Fruit fly (Drosophila melanogaster) whole organism, adult: ENCODE results near the gene mRNA-cap.

Experiments
- CG11617 ChIP-seq: fragments of 200-800 bp; sonication (Bioruptor generic); optimal IDR thresholded peaks from 2 replicates; lab custom pipeline; 2017; ENCODE audit warnings: mild to moderate bottlenecking, missing biosample characterization, missing genetic modification reagents, missing genetic modification characterization
- CG12768 ChIP-seq: fragments of 200-800 bp; sonication (Bioruptor generic); optimal IDR thresholded peaks from 2 replicates; lab custom pipeline; 2017; ENCODE audit warnings: missing biosample characterization, missing genetic modification characterization, mild to moderate bottlenecking, moderate library complexity, missing genetic modification reagents
- CG14711 ChIP-seq: fragments of 200-800 bp; sonication (Bioruptor generic); optimal IDR thresholded peaks from 2 replicates; lab custom pipeline; 2018; ENCODE audit warnings: missing biosample characterization, mild to moderate bottlenecking, missing genetic modification characterization, moderate library complexity
- CG1620 ChIP-seq: fragments of 200-800 bp; sonication (Bioruptor generic); optimal IDR thresholded peaks from 2 replicates; lab custom pipeline; 2016; ENCODE audit warnings: missing biosample characterization, missing genetic modification characterization
- CG33017 ChIP-seq: fragments of 200-800 bp; sonication (Bioruptor generic); optimal IDR thresholded peaks from 2 replicates; lab custom pipeline; 2018; ENCODE audit warnings: missing biosample characterization, mild to moderate bottlenecking, missing genetic modification characterization, moderate library complexity
- CG5204 ChIP-seq: fragments of 200-800 bp; sonication (Bioruptor generic); optimal IDR thresholded peaks from 2 replicates; lab custom pipeline; 2016; ENCODE audit warnings: missing biosample characterization, missing genetic modification characterization
- CG7045 ChIP-seq: fragments of 200-800 bp; sonication (Bioruptor generic); optimal IDR thresholded peaks from 2 replicates; lab custom pipeline; 2017; ENCODE audit warnings: missing biosample characterization, mild to moderate bottlenecking, missing genetic modification characterization
- CG7101 ChIP-seq: fragments of 200-800 bp; sonication (Bioruptor generic); optimal IDR thresholded peaks from 2 replicates; lab custom pipeline; 2018; ENCODE audit warnings: missing biosample characterization, mild to moderate bottlenecking, missing genetic modification characterization, moderate library complexity
- Clk ChIP-seq: fragments of 200-800 bp; sonication (Bioruptor generic); optimal IDR thresholded peaks from 2 replicates; lab custom pipeline; 2017; ENCODE audit warnings: missing biosample characterization, missing genetic modification characterization
- Crg-1 ChIP-seq: fragments of 200-800 bp; sonication (Bioruptor generic); optimal IDR thresholded peaks from 2 replicates; lab custom pipeline; 2016; ENCODE audit warnings: missing biosample characterization, missing genetic modification characterization
- Hr96 ChIP-seq: fragments of 200-800 bp; sonication (Bioruptor generic); optimal IDR thresholded peaks from 2 replicates; lab custom pipeline; 2016; ENCODE audit warnings: missing biosample characterization, missing genetic modification characterization
- Mnt ChIP-seq: fragments of 200-800 bp; sonication (Bioruptor generic); optimal IDR thresholded peaks from 2 replicates; lab custom pipeline; 2016; ENCODE audit warnings: missing biosample characterization, mild to moderate bottlenecking, missing genetic modification characterization
- bab1 ChIP-seq: fragments of 200-800 bp; sonication (Bioruptor generic); optimal IDR thresholded peaks from 3 replicates; lab custom pipeline; 2019; ENCODE audit warnings: missing biosample characterization, mild to moderate bottlenecking, missing genetic modification characterization, moderate library complexity
- cic ChIP-seq: fragments of 200-800 bp; sonication (Bioruptor generic); optimal IDR thresholded peaks from 2 replicates; lab custom pipeline; 2017; ENCODE audit warnings: missing biosample characterization, mild to moderate bottlenecking, missing genetic modification characterization, moderate library complexity
- cnc ChIP-seq, 2 experiments: fragments of >200 bp; optimal IDR thresholded peaks; 2 replicates each; lab custom pipeline; 2017
- kay ChIP-seq: fragments of 200-800 bp; sonication (Bioruptor generic); peaks from one replicate; lab custom pipeline; 2016; ENCODE audit warnings: missing biosample characterization, missing genetic modification characterization, borderline replicate concordance
- ovo ChIP-seq: fragments of 200-800 bp; sonication (Bioruptor generic); optimal IDR thresholded peaks from 2 replicates; lab custom pipeline; 2016; ENCODE audit warnings: missing biosample characterization, missing genetic modification characterization
- pad ChIP-seq: fragments of 200-800 bp; sonication (Bioruptor generic); optimal IDR thresholded peaks from 3 replicates; lab custom pipeline; 2017; ENCODE audit warnings: missing biosample characterization, missing genetic modification characterization, mild to moderate bottlenecking, moderate library complexity, missing genetic modification reagents
- tj ChIP-seq: fragments of 200-800 bp; sonication (Bioruptor generic); optimal IDR thresholded peaks from 3 replicates; lab custom pipeline; 2017; ENCODE audit warnings: missing biosample characterization, mild to moderate bottlenecking, missing genetic modification characterization, moderate library complexity
- toe ChIP-seq: fragments of 200-800 bp; sonication (Bioruptor generic); optimal IDR thresholded peaks from 2 replicates; lab custom pipeline; 2016; ENCODE audit warnings: missing biosample characterization, missing genetic modification characterization

mRNA-cap gene

DNA sequence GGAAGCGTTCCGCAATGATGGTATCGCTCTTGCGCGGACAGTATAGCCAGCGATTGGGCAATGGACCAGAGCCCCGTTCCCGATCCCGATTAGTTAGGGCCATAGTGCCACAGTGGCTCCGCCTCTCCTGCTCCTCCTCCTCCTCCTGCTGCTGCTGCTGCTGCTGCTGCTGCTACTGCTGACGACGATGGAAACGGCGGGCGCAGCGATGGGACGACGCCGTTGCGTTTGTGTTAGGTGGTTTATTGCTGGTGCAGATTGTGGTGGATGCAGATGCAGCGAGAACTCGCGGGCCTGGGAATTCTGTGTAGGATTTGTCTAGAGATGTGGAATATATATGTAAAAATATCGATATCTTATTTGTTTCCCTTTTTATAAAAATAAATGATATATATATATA, at the start of gene mRNA-cap:
TSS of gene mRNA-cap (minus strand) at position 344 of the 400 bp plus-strand sequence.
- TF ChIP-seq Mnt: no peak
- no peak for TF ChIP-seq CG7045 (GFP tag; lab: Kevin White, UChicago)
- no peak for TF ChIP-seq tj
- TF ChIP-seq pad (GFP tag; lab: Kevin White, UChicago): no peak
- no peak for TF ChIP-seq CG7101 (tag; lab: Kevin White, UChicago)

dm6 chrX:14289293-14289692, 46.7 kb upstream of the mRNA-cap start, which contains the start of gene CG9400:
CG9400 (minus strand) TSS chrX:14289393.
- TF ChIP-seq kay (GFP tag; lab: Kevin White, UChicago) (no peak), CG5204 (GFP tag; lab: Kevin White, UChicago) (no peak), pad (GFP tag; lab: Kevin White, UChicago) (no peak), cic (GFP tag; lab: Kevin White, UChicago) (no peak), CG11617 (GFP tag; lab: Kevin White, UChicago) (no peak), bab1 (GFP tag; lab: Kevin White, UChicago) (no peak), Crg-1 (no peak), CG33017 (tag; lab: Kevin White, UChicago) (no peak), Hr96 (no peak), CG14711 (tag; lab: Kevin White, UChicago) (no peak), CG7101 (tag; lab: Kevin White, UChicago) (no peak), cnc (optimal IDR thresholded peaks at IDR 0.05; lab: Kevin White, UChicago) (no peak), CG12768 (GFP tag; lab: Kevin White, UChicago) (no peak), ovo (GFP tag; lab: Kevin White, UChicago) (no peak), CG1620 (no peak), Mnt (no peak)

DNA sequence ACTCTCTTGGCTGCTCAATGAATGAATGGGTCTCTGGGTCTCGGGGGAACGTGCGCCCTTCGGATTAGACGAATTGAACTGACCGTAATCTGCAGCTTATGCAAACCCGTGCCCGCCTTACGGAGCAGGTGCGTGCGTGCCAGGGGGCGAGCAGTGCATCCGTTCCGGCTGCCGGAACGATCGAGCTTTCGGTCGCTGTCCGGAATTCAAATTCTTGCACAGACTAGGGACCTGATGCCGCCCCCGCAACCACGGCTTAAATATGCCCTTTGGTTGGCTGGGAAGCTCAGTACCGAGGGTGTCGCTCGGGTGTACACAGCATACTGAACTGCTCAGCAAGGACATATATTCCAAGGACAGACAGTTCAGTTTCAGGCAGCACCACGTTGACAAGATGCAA, 34.8 kb upstream of the mRNA-cap start, which contains the start of gene Muc12Ea:
TSS of gene Muc12Ea (plus strand) at position 301 of the 400 bp plus-strand sequence.
- no peak for TF ChIP-seq CG11617 (GFP tag; lab: Kevin White, UChicago)
- no peak for TF ChIP-seq kay (GFP tag; lab: Kevin White, UChicago)
- no peak for TF ChIP-seq Hr96
- no peak for TF ChIP-seq CG1620
- TF ChIP-seq Mnt: no peak
- no peak for TF ChIP-seq CG12768 (GFP tag; lab: Kevin White, UChicago)
- no peak for TF ChIP-seq CG33017 (tag; lab: Kevin White, UChicago)
- TF ChIP-seq bab1 (GFP tag; lab: Kevin White, UChicago): no peak
- TF ChIP-seq ovo (GFP tag; lab: Kevin White, UChicago): no peak
- no peak for TF ChIP-seq cic (GFP tag; lab: Kevin White, UChicago)

DNA sequence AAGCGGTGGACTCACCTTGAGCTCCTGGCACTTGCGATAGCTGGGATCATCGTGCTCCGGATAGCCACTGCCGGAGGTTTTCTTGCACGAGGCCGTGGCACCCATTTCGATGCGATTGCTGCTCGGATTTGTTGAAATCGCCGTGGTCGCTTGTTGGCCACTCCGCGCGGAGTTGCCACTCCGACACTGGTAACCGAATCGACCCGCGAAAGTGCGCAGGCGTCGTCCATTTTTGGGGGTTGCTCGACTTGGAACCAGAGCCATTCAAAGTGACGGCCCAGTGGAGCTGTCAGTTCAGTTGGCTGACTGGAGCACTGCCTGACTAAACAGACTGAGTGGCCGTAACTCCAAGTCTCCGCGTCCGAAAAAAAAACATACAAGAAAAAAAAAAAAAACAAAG, 23.5 kb upstream of the mRNA-cap start, which contains the start of the genes CG13404 and na:
TSS of gene CG13404 (minus strand) at position 176 of the 400 bp plus-strand sequence.
TSS of gene na (plus strand) at position 293 of the 400 bp plus-strand sequence.
- TF ChIP-seq Clk (no peak), CG5204 (GFP tag; lab: Kevin White, UChicago) (no peak), cnc (optimal IDR thresholded peaks at IDR 0.05; lab: Kevin White, UChicago) (no peak), CG7101 (tag; lab: Kevin White, UChicago) (no peak), kay (GFP tag; lab: Kevin White, UChicago) (no peak), toe (GFP tag; lab: Kevin White, UChicago) (no peak), CG1620 (no peak), CG12768 (GFP tag; lab: Kevin White, UChicago) (no peak)

DNA sequence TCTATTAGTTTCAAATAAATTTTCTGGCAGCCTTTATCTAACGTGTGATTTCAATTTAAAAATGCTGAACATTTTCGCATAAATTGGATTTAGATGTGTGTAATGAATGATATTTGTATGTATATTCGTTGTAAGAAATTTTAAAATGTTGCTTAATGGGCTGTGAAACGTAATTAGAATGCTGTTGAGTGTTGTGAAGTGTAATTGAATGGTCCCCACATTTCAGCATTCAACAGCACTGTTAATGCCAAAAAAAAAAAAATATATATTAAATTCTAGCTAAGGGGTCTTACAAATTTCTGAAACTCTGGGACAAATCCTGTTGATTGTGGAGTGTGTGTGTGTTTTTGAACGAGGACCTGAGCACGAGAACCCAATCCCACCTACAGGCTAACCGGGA, 22.5 kb upstream of the mRNA-cap start:
- no peak for TF ChIP-seq Hr96
- TF ChIP-seq cic (GFP tag; lab: Kevin White, UChicago): no peak
- no peak for TF ChIP-seq CG33017 (tag; lab: Kevin White, UChicago)
- no peak for TF ChIP-seq Clk
- no peak for TF ChIP-seq CG14711 (tag; lab: Kevin White, UChicago)
- no peak for TF ChIP-seq tj

DNA sequence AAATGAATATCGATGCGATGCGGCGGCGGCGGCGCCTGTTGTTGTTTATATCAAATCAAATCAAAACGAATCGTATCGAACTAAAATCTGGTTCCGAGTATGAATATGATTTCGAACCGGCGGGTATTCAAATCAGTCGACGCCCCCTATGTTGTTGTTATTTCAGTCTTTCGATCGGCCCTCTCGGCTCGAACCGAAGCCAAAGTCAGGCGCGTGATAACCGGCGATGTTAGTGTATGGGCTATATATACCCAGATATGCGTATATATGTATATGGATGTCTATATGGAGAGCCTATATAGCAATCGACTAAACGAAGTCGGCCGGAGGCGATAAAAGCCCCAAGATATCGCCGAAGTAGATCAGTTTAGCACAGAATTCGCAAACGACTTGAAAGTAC, 18.2 kb upstream of the mRNA-cap start, which contains the start of the genes CG46317 and Tat:
TSS of gene CG46317 (plus strand) at position 361 of the 400 bp plus-strand sequence.
TSS of gene Tat (plus strand) at position 361 of the 400 bp plus-strand sequence.
- TF ChIP-seq ovo (GFP tag; lab: Kevin White, UChicago): no peak
- TF ChIP-seq CG1620: no peak
- TF ChIP-seq CG11617 (GFP tag; lab: Kevin White, UChicago): no peak
- no peak for TF ChIP-seq bab1 (GFP tag; lab: Kevin White, UChicago)
- no peak for TF ChIP-seq tj
- no peak for TF ChIP-seq Clk
- no peak for TF ChIP-seq CG7101 (tag; lab: Kevin White, UChicago)
- TF ChIP-seq pad (GFP tag; lab: Kevin White, UChicago): no peak
- no peak for TF ChIP-seq Mnt
- TF ChIP-seq Hr96: no peak
- TF ChIP-seq toe (GFP tag; lab: Kevin White, UChicago): no peak
- TF ChIP-seq kay (GFP tag; lab: Kevin White, UChicago): no peak
- no peak for TF ChIP-seq CG12768 (GFP tag; lab: Kevin White, UChicago)
- no peak for TF ChIP-seq CG33017 (tag; lab: Kevin White, UChicago)
- no peak for TF ChIP-seq cnc (optimal IDR thresholded peaks at IDR 0.05; lab: Kevin White, UChicago)
- no peak for TF ChIP-seq CG5204 (GFP tag; lab: Kevin White, UChicago)
- no peak for TF ChIP-seq cic (GFP tag; lab: Kevin White, UChicago)
- no peak for TF ChIP-seq CG14711 (tag; lab: Kevin White, UChicago)
- TF ChIP-seq CG7045 (GFP tag; lab: Kevin White, UChicago): no peak
